Worm (Caenorhabditis elegans) whole organism, young adult: ENCODE measurements around the gene sru-24.

Experiments used
- Y67H2A.10 ChIP-seq: fragments of 200-800 bp; sonication (Bioruptor generic); conservative IDR thresholded peaks from 2 replicates; pipeline ENCODE4 v1.3.6; 2022; ENCODE audit warnings: missing genetic modification reagents, missing genetic modification characterization, missing compliant biosample characterization
- dpff-1 ChIP-seq: sonication (generic microtip); optimal IDR thresholded peaks from 2 replicates; lab custom pipeline; 2017; ENCODE audit warnings: mild to moderate bottlenecking, missing genetic modification characterization, missing compliant biosample characterization
- dpl-1 ChIP-seq: fragments of 150-350 bp; optimal IDR thresholded peaks from 2 replicates; lab custom pipeline; 2014; ENCODE audit warnings: missing biosample characterization, missing genetic modification reagents, missing genetic modification characterization
- efl-1 ChIP-seq: fragments of 150-350 bp; optimal IDR thresholded peaks from 2 replicates; lab custom pipeline; 2014; ENCODE audit warnings: missing biosample characterization, missing genetic modification reagents, missing genetic modification characterization
- egrh-3 ChIP-seq: fragments of 200-800 bp; sonication (Bioruptor generic); IDR thresholded peaks from 2 replicates; pipeline ENCODE4 v1.3.6; 2022; ENCODE audit warnings: missing genetic modification reagents, missing genetic modification characterization, missing compliant biosample characterization
- lin-26 ChIP-seq: fragments of 200-800 bp; sonication (Bioruptor generic); IDR thresholded peaks from 2 replicates; pipeline ENCODE4 v1.3.6; 2022; ENCODE audit warnings: missing genetic modification reagents, missing genetic modification characterization, missing compliant biosample characterization
- mcd-1 ChIP-seq: fragments of 200-800 bp; sonication (Bioruptor generic); IDR thresholded peaks from 2 replicates; pipeline ENCODE4 v1.3.6; 2022; ENCODE audit warnings: missing genetic modification reagents, missing genetic modification characterization, missing compliant biosample characterization
- nfya-1 ChIP-seq: sonication (generic microtip); optimal IDR thresholded peaks from 2 replicates; lab custom pipeline; 2017; ENCODE audit warnings: antibody characterized with exemption, missing compliant biosample characterization, missing genetic modification characterization, borderline replicate concordance; ENCODE audit not compliant: insufficient read depth
- nfya-2 ChIP-seq: fragments of 200-800 bp; sonication (Bioruptor generic); IDR thresholded peaks from 2 replicates; pipeline ENCODE4 v1.3.6; 2022; ENCODE audit warnings: missing genetic modification reagents, missing genetic modification characterization, missing compliant biosample characterization
- snpc-4 ChIP-seq, 5 experiments: fragments of 150-350 bp in 1 of 5; sonication (generic microtip) in 4 of 5; optimal IDR thresholded peaks; 2 replicates each; lab custom pipeline; 2014 to 2018; ENCODE audit warnings: missing genetic modification characterization in 5 of 5, missing biosample characterization in 3 of 5, antibody characterized with exemption in 2 of 5, mild to moderate bottlenecking in 2 of 5, missing compliant biosample characterization in 2 of 5, missing genotype in 2 of 5, moderate library complexity in 2 of 5, missing genetic modification reagents in 1 of 5
- unc-130 ChIP-seq: sonication (generic microtip); optimal IDR thresholded peaks from 2 replicates; lab custom pipeline; 2016; ENCODE audit warnings: missing genetic modification reagents, missing genetic modification characterization, missing compliant biosample characterization
- ztf-22 ChIP-seq: fragments of 200-800 bp; sonication (Bioruptor generic); optimal IDR thresholded peaks from 2 replicates; lab custom pipeline; 2018; ENCODE audit warnings: mild to moderate bottlenecking, missing genetic modification characterization, moderate library complexity, missing compliant biosample characterization
- ztf-25 ChIP-seq: fragments of 200-800 bp; sonication (Bioruptor generic); IDR thresholded peaks from 2 replicates; pipeline ENCODE4 v1.3.6; 2022; ENCODE audit warnings: missing genetic modification reagents, missing genetic modification characterization, missing compliant biosample characterization

DNA sequence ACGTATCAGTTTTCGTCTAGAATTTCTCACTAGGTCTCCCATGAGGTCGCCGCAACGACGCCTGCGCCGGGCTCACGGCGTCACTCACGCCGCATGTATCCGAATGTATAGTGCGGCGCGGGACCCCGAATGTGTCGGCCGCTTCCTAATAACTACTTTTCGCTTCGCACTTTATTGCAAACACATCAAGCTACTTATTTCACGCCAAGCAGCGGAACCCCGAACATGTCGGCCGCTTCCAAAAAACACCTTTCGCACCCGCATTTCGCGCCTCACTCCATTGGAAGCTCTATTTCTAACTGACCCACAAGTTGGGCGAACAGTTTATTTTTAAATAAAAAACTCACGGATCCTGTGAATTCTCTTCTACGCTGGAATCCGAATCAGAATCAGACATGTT lies 4.8 kb upstream of the sru-24 start:
- no peak for TF ChIP-seq snpc-4 (GFP tag; optimal IDR thresholded peaks at IDR 0.05; lab: Kevin White, UChicago)
- peak in 2 of 4 experiments; percentile 78 to 88 for TF ChIP-seq snpc-4 (tag; optimal IDR thresholded peaks at IDR 0.05; lab: Kevin White, UChicago)
- no peak for TF ChIP-seq lin-26
- no peak for TF ChIP-seq unc-130 (GFP tag; lab: Kevin White, UChicago)
- TF ChIP-seq ztf-25 (GFP tag; lab: Robert Waterston, UW) = no peak
- no peak for TF ChIP-seq nfya-1 (tag; lab: Kevin White, UChicago)
- no peak for TF ChIP-seq ztf-22 (GFP tag; lab: Kevin White, UChicago)
- TF ChIP-seq egrh-3 (GFP tag; lab: Robert Waterston, UW) = no peak
- no peak for TF ChIP-seq mcd-1 (GFP tag; lab: Robert Waterston, UW)
- TF ChIP-seq efl-1 (GFP tag; lab: Kevin White, UChicago) = no peak
- TF ChIP-seq Y67H2A.10 (GFP tag; lab: Robert Waterston, UW) = no peak
- TF ChIP-seq nfya-2 = no peak
- TF ChIP-seq dpl-1 (GFP tag; lab: Kevin White, UChicago) = no peak
- no peak for TF ChIP-seq dpff-1
